Worm (Caenorhabditis elegans) whole organism, L1 larva: ENCODE results near the gene lelo-4.

ENCODE experiments used
- blmp-1 ChIP-seq: fragments of 150-350 bp; optimal IDR thresholded peaks from 2 replicates; lab custom pipeline; 2014; ENCODE audit warnings: missing biosample characterization, missing genetic modification characterization
- egl-13 ChIP-seq: sonication (generic microtip); optimal IDR thresholded peaks from 2 replicates; lab custom pipeline; 2016; ENCODE audit warnings: missing genotype, missing genetic modification reagents, missing genetic modification characterization, missing compliant biosample characterization
- hlh-17 ChIP-seq: fragments of 200-800 bp; sonication (Bioruptor generic); optimal IDR thresholded peaks from 2 replicates; lab custom pipeline; 2018; ENCODE audit warnings: missing genetic modification characterization, mild to moderate bottlenecking, missing compliant biosample characterization, moderate library complexity, borderline replicate concordance
- nhr-237 ChIP-seq: fragments of 150-350 bp; optimal IDR thresholded peaks from 2 replicates; lab custom pipeline; 2014; ENCODE audit warnings: missing biosample characterization, missing genetic modification characterization
- nhr-28 ChIP-seq: fragments of 150-350 bp; optimal IDR thresholded peaks from 2 replicates; lab custom pipeline; 2014; ENCODE audit warnings: missing biosample characterization, missing genetic modification characterization
- nhr-90 ChIP-seq: sonication (generic microtip); optimal IDR thresholded peaks from 2 replicates; lab custom pipeline; 2016; ENCODE audit warnings: mild to moderate bottlenecking, missing genetic modification characterization, missing compliant biosample characterization; ENCODE audit not compliant: poor library complexity
- pqm-1 ChIP-seq: sonication (generic microtip); optimal IDR thresholded peaks from 3 replicates; lab custom pipeline; 2017; ENCODE audit warnings: missing biosample characterization, missing genetic modification characterization
- skn-1 ChIP-seq: fragments of 150-350 bp; optimal IDR thresholded peaks from 2 replicates; lab custom pipeline; 2014; ENCODE audit warnings: missing biosample characterization, missing genetic modification characterization
- sptf-1 ChIP-seq: fragments of 150-350 bp; optimal IDR thresholded peaks from 2 replicates; lab custom pipeline; 2014; ENCODE audit warnings: missing biosample characterization, missing genetic modification characterization
- tbx-2 ChIP-seq: sonication (generic microtip); optimal IDR thresholded peaks from 2 replicates; lab custom pipeline; 2016; ENCODE audit warnings: missing genetic modification characterization, missing compliant biosample characterization
- tlp-1 ChIP-seq: fragments of 150-350 bp; optimal IDR thresholded peaks from 2 replicates; lab custom pipeline; 2014; ENCODE audit warnings: missing biosample characterization, missing genetic modification characterization
- unc-30 ChIP-seq: sonication (generic microtip); optimal IDR thresholded peaks from 2 replicates; lab custom pipeline; 2017; ENCODE audit warnings: missing biosample characterization, missing genetic modification characterization
- ztf-11 ChIP-seq, 2 experiments: sonication (generic microtip); optimal IDR thresholded peaks; 2 replicates each; lab custom pipeline; 2016 to 2017; ENCODE audit warnings: missing genetic modification characterization in 2 of 2, missing biosample characterization in 1 of 2, missing compliant biosample characterization in 1 of 2
- ztf-4 ChIP-seq: fragments of 150-350 bp; optimal IDR thresholded peaks from 2 replicates; lab custom pipeline; 2014; ENCODE audit warnings: missing biosample characterization, missing genetic modification characterization

DNA sequence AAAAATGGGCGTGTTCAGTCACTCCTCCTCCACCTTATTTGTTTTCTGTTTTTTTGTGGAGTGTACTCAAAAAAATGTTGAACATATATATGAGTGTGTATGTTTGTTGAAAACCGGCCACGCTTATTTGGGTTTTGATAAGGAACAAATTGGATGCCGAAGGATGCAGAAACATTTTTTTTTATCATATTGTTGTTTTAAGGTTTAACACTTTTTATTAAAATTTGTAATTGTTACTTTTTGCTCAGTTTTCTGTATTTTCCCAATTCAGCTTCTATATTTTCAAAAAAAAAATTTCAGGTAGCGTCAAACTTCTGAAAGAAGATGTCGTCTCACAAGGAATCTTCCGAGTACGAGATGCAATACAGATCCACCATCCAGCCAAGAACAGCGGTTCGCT is 50.6 kb downstream of the lelo-4 start, which contains the start of gene ifb-1:
- no peak for TF ChIP-seq nhr-90 (tag; lab: Kevin White, UChicago)
- TF ChIP-seq unc-30 (tag; lab: Kevin White, UChicago) = no peak
- TF ChIP-seq tbx-2 = no peak
- TF ChIP-seq nhr-28 (tag; lab: Kevin White, UChicago) = no peak
- no peak for TF ChIP-seq hlh-17
- no peak for TF ChIP-seq pqm-1 (tag; lab: Kevin White, UChicago)
- no peak for TF ChIP-seq ztf-4
- TF ChIP-seq blmp-1 (tag; lab: Kevin White, UChicago) = no peak
- TF ChIP-seq ztf-11 (tag; optimal IDR thresholded peaks at IDR 0.05; lab: Kevin White, UChicago) = no peak
- no peak for TF ChIP-seq egl-13 (tag; lab: Kevin White, UChicago)
- TF ChIP-seq sptf-1 (tag; lab: Kevin White, UChicago) = no peak
- TF ChIP-seq tlp-1 (tag; lab: Kevin White, UChicago) = no peak
- no peak for TF ChIP-seq nhr-237 (tag; lab: Kevin White, UChicago)
- TF ChIP-seq skn-1 (tag; lab: Kevin White, UChicago) = no peak
